Fruit fly (Drosophila melanogaster): Measurements from ENCODE around the gene CG7376.

Gene CG7376

dm6 chr3L:6218517-6219155, 44.6 kb downstream of the CG7376 start (continued):
- TF ChIP-seq gcm (GFP tag; optimal IDR thresholded peaks at IDR 0.05) (peak; percentile 36), MBD-R2 (GFP tag; IDR thresholded peaks at IDR 0.05) (no peak), CG17385 (GFP tag; optimal IDR thresholded peaks at IDR 0.05) (peak; percentile 47), H15 (GFP tag; IDR thresholded peaks at IDR 0.05) (no peak), abd-A (tag; optimal IDR thresholded peaks at IDR 0.05) (no peak), Lim3 (GFP tag; IDR thresholded peaks at IDR 0.05) (no peak), btn (GFP tag; optimal IDR thresholded peaks at IDR 0.05) (no peak), CG31365 (tag; optimal IDR thresholded peaks at IDR 0.05) (no peak), tna (GFP tag; IDR thresholded peaks at IDR 0.05; ENCODE audit: partially characterized antibody) (no peak), Optix (GFP tag; IDR thresholded peaks at IDR 0.05) (no peak), CG6254 (GFP tag; optimal IDR thresholded peaks at IDR 0.05) (peak; percentile 11), nom (GFP tag; optimal IDR thresholded peaks at IDR 0.05) (peak; percentile 68), inv (GFP tag; IDR thresholded peaks at IDR 0.05; ENCODE audit: partially characterized antibody) (no peak), chm (GFP tag; IDR thresholded peaks at IDR 0.05) (no peak), CG17802 (tag; optimal IDR thresholded peaks at IDR 0.05) (no peak), CG17186 (GFP tag; optimal IDR thresholded peaks at IDR 0.05) (no peak), insv (GFP tag; optimal IDR thresholded peaks at IDR 0.05) (peak in 1 of 2 experiments; percentile 4), Side (GFP tag; optimal IDR thresholded peaks at IDR 0.05) (no peak), CG12155 (GFP tag; optimal IDR thresholded peaks at IDR 0.05) (peak; percentile 89), Bgb (GFP tag; IDR thresholded peaks at IDR 0.05; ENCODE audit: partially characterized antibody) (0 out of 2 replicates have a peak, but pooled peaks have one; percentile 12), CG6854 (GFP tag; optimal IDR thresholded peaks at IDR 0.05) (no peak), Ets97D (GFP tag; optimal IDR thresholded peaks at IDR 0.05) (no peak), row (GFP tag; IDR thresholded peaks at IDR 0.05) (no peak), dm (GFP tag; optimal IDR thresholded peaks at IDR 0.05) (no peak), CG3847 (GFP tag; IDR thresholded peaks at IDR 0.05) (no peak), CG18476 (GFP tag; optimal IDR thresholded peaks at IDR 0.05) (no peak), gsb-n (tag; optimal IDR thresholded peaks at IDR 0.05) (no peak), sim (GFP tag; IDR thresholded peaks at IDR 0.05) (no peak), TFAM (GFP tag; optimal IDR thresholded peaks at IDR 0.05) (no peak), gce (GFP tag; IDR thresholded peaks at IDR 0.05) (peak; percentile 64; the same call in 1 of the 3 replicates), CG10366 (GFP tag; IDR thresholded peaks at IDR 0.05) (no peak), E2f2 (GFP tag; IDR thresholded peaks at IDR 0.05) (0 out of 2 replicates have a peak, but pooled peaks have one; percentile 41), pita (GFP tag; optimal IDR thresholded peaks at IDR 0.05) (no peak), Fer1 (GFP tag; optimal IDR thresholded peaks at IDR 0.05) (peak; percentile 39), CkIIα-i1 (GFP tag; IDR thresholded peaks at IDR 0.05) (no peak), B-H2 (GFP tag; optimal IDR thresholded peaks at IDR 0.05) (peak; percentile 15), Hr39 (optimal IDR thresholded peaks at IDR 0.05) (no peak), Drgx (GFP tag; IDR thresholded peaks at IDR 0.05) (peak; percentile 55), Sin3A (optimal IDR thresholded peaks at IDR 0.05) (no peak), ind (GFP tag; optimal IDR thresholded peaks at IDR 0.05) (no peak), CG31388 (GFP tag; optimal IDR thresholded peaks at IDR 0.05) (no peak), CG4360 (GFP tag; IDR thresholded peaks at IDR 0.05) (no peak), unc-4 (GFP tag; IDR thresholded peaks at IDR 0.05; ENCODE audit: partially characterized antibody) (peak; percentile 33), psq (GFP tag; optimal IDR thresholded peaks at IDR 0.05) (peak; percentile 96), fd96Cb (tag; optimal IDR thresholded peaks at IDR 0.05) (no peak), CG18619 (GFP tag; optimal IDR thresholded peaks at IDR 0.05) (no peak), Dll (GFP tag; IDR thresholded peaks at IDR 0.05; ENCODE audit: partially characterized antibody) (peak; percentile 57; the same call in 2 of the 4 replicates), CG12219 (GFP tag; optimal IDR thresholded peaks at IDR 0.05) (peak; percentile 30), CG4404 (GFP tag; IDR thresholded peaks at IDR 0.05) (no peak), ssp (GFP tag; IDR thresholded peaks at IDR 0.05) (no peak), Deaf1 (tag; optimal IDR thresholded peaks at IDR 0.05) (peak; percentile 96)
